Worm (Caenorhabditis elegans) whole organism, midembryonic: ENCODE results near the gene Y48B6A.10.

ENCODE experiments used
- T22C8.4 ChIP-seq: fragments of 200-800 bp; sonication (Bioruptor generic); IDR thresholded peaks from 2 replicates; pipeline ENCODE4 v1.3.6; 2022; ENCODE audit warnings: missing genetic modification characterization, missing compliant biosample characterization
- cog-1 ChIP-seq: sonication (generic microtip); optimal IDR thresholded peaks from 2 replicates; lab custom pipeline; 2016; ENCODE audit warnings: missing genetic modification characterization, missing compliant biosample characterization
- med-1 ChIP-seq: sonication (generic microtip); optimal IDR thresholded peaks from 2 replicates; lab custom pipeline; 2017; ENCODE audit warnings: missing genetic modification characterization, mild to moderate bottlenecking, missing compliant biosample characterization, antibody characterized with exemption, missing genetic modification reagents; ENCODE audit not compliant: insufficient read depth
- ztf-23 ChIP-seq: fragments of 200-800 bp; sonication (Bioruptor generic); IDR thresholded peaks from 2 replicates; pipeline ENCODE4 v1.3.6; 2022; ENCODE audit warnings: missing genetic modification reagents, missing genetic modification characterization, missing compliant biosample characterization

DNA sequence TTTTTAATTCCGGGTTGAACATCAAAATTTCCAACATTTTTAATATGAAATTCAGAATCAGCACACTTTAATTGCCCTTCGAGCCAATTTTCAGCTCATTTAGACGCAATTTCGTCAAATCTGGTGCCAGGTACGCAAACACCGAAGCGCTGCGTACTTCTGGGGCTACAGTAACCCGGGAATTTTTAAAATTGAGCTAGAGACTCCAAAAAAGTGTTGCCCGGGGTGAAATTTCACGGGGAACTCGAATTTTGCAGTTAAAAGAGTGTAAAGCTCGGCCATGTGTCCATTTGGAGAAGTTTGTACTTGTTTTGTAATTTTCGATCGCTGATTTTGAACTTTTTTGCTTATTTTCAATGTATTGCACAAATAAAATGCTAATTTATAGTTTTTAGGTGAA, 28.1 kb downstream of the Y48B6A.10 start:
- TF ChIP-seq T22C8.4 (GFP tag; lab: Robert Waterston, UW) (no peak), ztf-23 (GFP tag; lab: Robert Waterston, UW) (no peak), med-1 (GFP tag; lab: Kevin White, UChicago) (no peak), cog-1 (no peak)
